Fruit fly (Drosophila melanogaster): ENCODE results near the gene CG15739.

DNA sequence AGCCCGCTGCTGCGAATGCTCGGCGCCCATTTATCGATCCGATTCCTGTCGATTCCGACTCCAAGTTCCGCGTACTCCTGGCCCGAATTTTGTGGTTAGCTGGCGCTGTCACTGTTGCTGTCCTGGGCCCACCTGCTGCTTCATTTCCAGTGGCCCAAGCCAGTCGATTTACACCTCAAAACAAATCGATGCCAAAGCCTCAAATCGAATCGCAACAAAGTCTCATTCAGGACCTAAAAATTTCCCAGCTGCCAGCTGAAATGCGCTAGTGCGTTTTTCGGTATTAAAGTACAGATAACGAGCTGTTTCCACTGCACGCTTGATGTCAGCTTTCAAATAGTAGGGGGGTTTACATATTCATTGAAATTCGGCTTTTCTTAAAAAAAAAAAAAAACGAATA, 602 bp upstream of the CG15739 start, which contains the start of gene BORCS5:
- TF ChIP-seq usp (GFP tag; optimal IDR thresholded peaks at IDR 0.05) (no peak), pan (optimal IDR thresholded peaks at IDR 0.05) (no peak), psq (optimal IDR thresholded peaks at IDR 0.05) (no peak), EcR (GFP tag; optimal IDR thresholded peaks at IDR 0.05) (no peak)
